Worm (Caenorhabditis elegans): Measurements from ENCODE around the gene drr-1.

DNA sequence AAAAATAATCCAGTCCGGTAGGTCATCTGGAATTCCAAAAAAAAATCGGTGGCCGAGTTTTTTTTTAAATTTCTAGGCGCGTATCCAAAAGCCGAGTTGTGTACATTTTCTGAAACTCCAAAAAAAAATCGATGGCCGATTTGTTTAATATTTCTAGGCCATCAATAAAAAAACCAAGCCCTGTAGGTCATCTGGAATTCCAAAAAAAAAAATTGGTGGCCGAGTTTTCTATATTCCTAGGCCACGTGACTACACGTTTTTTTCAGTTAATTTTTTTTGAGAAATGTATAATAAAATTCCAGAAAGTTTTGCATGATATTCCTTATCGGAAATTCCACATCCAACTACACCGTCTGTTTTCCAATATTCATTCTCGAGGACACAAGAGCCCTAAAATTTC is 21.9 kb upstream of the drr-1 start, which contains the start of gene sre-45:
- TF ChIP-seq nhr-12 (tag; optimal IDR thresholded peaks at IDR 0.05) (no peak), elt-1 (tag; optimal IDR thresholded peaks at IDR 0.05; ENCODE audit: borderline replicate concordance, insufficient read depth) (no peak)

Measured in whole organism, mixed stage, embryonic.